Worm (Caenorhabditis elegans) whole organism, L2 larva: ENCODE data around the gene F35E12.9.

Experiments used
- C34F6.9 ChIP-seq: fragments of 150-350 bp; optimal IDR thresholded peaks from 2 replicates; lab custom pipeline; 2014; ENCODE audit warnings: missing biosample characterization, missing genetic modification characterization
- F13H6.1 ChIP-seq: sonication (generic microtip); optimal IDR thresholded peaks from 2 replicates; lab custom pipeline; 2016; ENCODE audit warnings: missing genetic modification characterization, missing compliant biosample characterization
- R02D3.7 ChIP-seq: fragments of 150-350 bp; optimal IDR thresholded peaks from 2 replicates; lab custom pipeline; 2014; ENCODE audit warnings: missing biosample characterization, missing genetic modification characterization
- Y55F3AM.14 ChIP-seq: fragments of 200-800 bp; sonication (Bioruptor generic); optimal IDR thresholded peaks from 2 replicates; lab custom pipeline; 2018; ENCODE audit warnings: mild to moderate bottlenecking, missing genetic modification characterization, missing compliant biosample characterization
- ZK546.5 ChIP-seq: sonication (generic microtip); optimal IDR thresholded peaks from 2 replicates; lab custom pipeline; 2017; ENCODE audit warnings: missing biosample characterization, missing genetic modification characterization
- alr-1 ChIP-seq: fragments of 150-350 bp; optimal IDR thresholded peaks from 2 replicates; lab custom pipeline; 2014; ENCODE audit warnings: missing biosample characterization, missing genetic modification characterization
- aly-2 ChIP-seq: fragments of 150-350 bp; optimal IDR thresholded peaks from 2 replicates; lab custom pipeline; 2014; ENCODE audit warnings: missing biosample characterization, missing genetic modification characterization
- ama-1 ChIP-seq: fragments of 150-350 bp; optimal IDR thresholded peaks from 2 replicates; lab custom pipeline; 2018; ENCODE audit warnings: inconsistent platforms
- blmp-1 ChIP-seq: sonication (generic microtip); optimal IDR thresholded peaks from 2 replicates; lab custom pipeline; 2017; ENCODE audit warnings: missing genetic modification characterization, mild to moderate bottlenecking, missing compliant biosample characterization, antibody characterized with exemption, moderate library complexity; ENCODE audit not compliant: insufficient read depth
- ceh-16 ChIP-seq: fragments of 150-350 bp; optimal IDR thresholded peaks from 2 replicates; lab custom pipeline; 2014; ENCODE audit warnings: missing biosample characterization, missing genetic modification characterization
- ceh-82 ChIP-seq: fragments of 150-350 bp; optimal IDR thresholded peaks from 2 replicates; lab custom pipeline; 2014; ENCODE audit warnings: missing biosample characterization, missing genetic modification characterization
- crh-2 ChIP-seq: sonication (generic microtip); optimal IDR thresholded peaks from 2 replicates; lab custom pipeline; 2017; ENCODE audit warnings: missing biosample characterization, missing genetic modification characterization
- dmd-4 ChIP-seq: sonication (generic microtip); optimal IDR thresholded peaks from 2 replicates; lab custom pipeline; 2017; ENCODE audit warnings: missing biosample characterization, missing genetic modification characterization
- elt-1 ChIP-seq: fragments of 150-350 bp; optimal IDR thresholded peaks from 2 replicates; lab custom pipeline; 2014; ENCODE audit warnings: missing biosample characterization, missing genetic modification characterization
- elt-3 ChIP-seq: sonication (generic microtip); optimal IDR thresholded peaks from 2 replicates; lab custom pipeline; 2017; ENCODE audit warnings: missing biosample characterization, missing genetic modification characterization
- fos-1 ChIP-seq: fragments of 150-350 bp; optimal IDR thresholded peaks from 2 replicates; lab custom pipeline; 2014; ENCODE audit warnings: missing biosample characterization, missing genetic modification characterization
- gmeb-1 ChIP-seq: fragments of 150-350 bp; optimal IDR thresholded peaks from 2 replicates; lab custom pipeline; 2014; ENCODE audit warnings: missing biosample characterization, missing genetic modification characterization
- lin-11 ChIP-seq: fragments of 150-350 bp; sonication (generic microtip); optimal IDR thresholded peaks from 2 replicates; lab custom pipeline; 2014; ENCODE audit warnings: missing biosample characterization, missing genetic modification characterization, inconsistent platforms, mixed read lengths
- lin-13 ChIP-seq: fragments of 150-350 bp; optimal IDR thresholded peaks from 2 replicates; lab custom pipeline; 2014; ENCODE audit warnings: missing biosample characterization, missing genetic modification reagents, missing genetic modification characterization
- lin-39 ChIP-seq: fragments of 150-350 bp; optimal IDR thresholded peaks from 2 replicates; lab custom pipeline; 2014; ENCODE audit warnings: missing biosample characterization, missing genetic modification reagents, missing genetic modification characterization
- lsy-2 ChIP-seq, 2 experiments: fragments of 150-350 bp in 1 of 2; sonication (generic microtip) in 1 of 2; optimal IDR thresholded peaks; 2 replicates each; lab custom pipeline; 2014 to 2017; ENCODE audit warnings: missing biosample characterization in 2 of 2, missing genetic modification characterization in 2 of 2
- mab-5 ChIP-seq: fragments of 150-350 bp; optimal IDR thresholded peaks from 2 replicates; lab custom pipeline; 2014; ENCODE audit warnings: missing biosample characterization, missing genetic modification characterization
- mbf-1 ChIP-seq: sonication (generic microtip); optimal IDR thresholded peaks from 2 replicates; lab custom pipeline; 2017; ENCODE audit warnings: missing biosample characterization, missing genetic modification characterization
- nhr-10 ChIP-seq: sonication (generic microtip); optimal IDR thresholded peaks from 2 replicates; lab custom pipeline; 2017; ENCODE audit warnings: missing biosample characterization, missing genetic modification characterization
- nhr-11 ChIP-seq: fragments of 150-350 bp; optimal IDR thresholded peaks from 2 replicates; lab custom pipeline; 2014; ENCODE audit warnings: missing biosample characterization, missing genetic modification characterization
- nhr-129 ChIP-seq: fragments of 150-350 bp; optimal IDR thresholded peaks from 2 replicates; lab custom pipeline; 2014; ENCODE audit warnings: missing biosample characterization, missing genetic modification characterization
- nhr-21 ChIP-seq: fragments of 150-350 bp; optimal IDR thresholded peaks from 2 replicates; lab custom pipeline; 2014; ENCODE audit warnings: missing biosample characterization, missing genetic modification characterization
- nhr-237 ChIP-seq: fragments of 150-350 bp; optimal IDR thresholded peaks from 2 replicates; lab custom pipeline; 2014; ENCODE audit warnings: missing biosample characterization, missing genetic modification characterization
- nhr-25 ChIP-seq: fragments of 150-350 bp; sonication (generic microtip); optimal IDR thresholded peaks from 3 replicates; lab custom pipeline; 2014; ENCODE audit warnings: missing biosample characterization, missing genetic modification characterization
- nhr-6 ChIP-seq: fragments of 150-350 bp; optimal IDR thresholded peaks from 2 replicates; lab custom pipeline; 2014; ENCODE audit warnings: missing biosample characterization, missing genetic modification characterization
- peb-1 ChIP-seq: fragments of 150-350 bp; optimal IDR thresholded peaks from 2 replicates; lab custom pipeline; 2014; ENCODE audit warnings: missing biosample characterization, missing genetic modification characterization
- sem-4 ChIP-seq: fragments of 150-350 bp; optimal IDR thresholded peaks from 2 replicates; lab custom pipeline; 2014; ENCODE audit warnings: missing biosample characterization, missing genetic modification reagents, missing genetic modification characterization
- skn-1 ChIP-seq: sonication (generic microtip); optimal IDR thresholded peaks from 2 replicates; lab custom pipeline; 2017; ENCODE audit warnings: missing biosample characterization, missing genetic modification characterization
- sma-9 ChIP-seq, 2 experiments: fragments of 150-350 bp in 1 of 2; sonication (generic microtip) in 1 of 2; optimal IDR thresholded peaks; 2 replicates each; lab custom pipeline; 2014 to 2016; ENCODE audit warnings: missing genetic modification characterization in 2 of 2, mild to moderate bottlenecking in 1 of 2, missing biosample characterization in 1 of 2, missing compliant biosample characterization in 1 of 2, missing genetic modification reagents in 1 of 2, moderate library complexity in 1 of 2
- snpc-4 ChIP-seq: fragments of 150-350 bp; optimal IDR thresholded peaks from 2 replicates; lab custom pipeline; 2014; ENCODE audit warnings: missing biosample characterization, missing genetic modification characterization
- unc-39 ChIP-seq: fragments of 150-350 bp; optimal IDR thresholded peaks from 2 replicates; lab custom pipeline; 2014; ENCODE audit warnings: missing biosample characterization, missing genetic modification characterization
- unc-55 ChIP-seq: fragments of 150-350 bp; sonication (generic microtip); optimal IDR thresholded peaks from 3 replicates; lab custom pipeline; 2014; ENCODE audit warnings: missing biosample characterization, missing genetic modification reagents, missing genetic modification characterization
- unc-62 ChIP-seq: fragments of 150-350 bp; optimal IDR thresholded peaks from 2 replicates; lab custom pipeline; 2014; ENCODE audit warnings: missing biosample characterization, missing genetic modification reagents, missing genetic modification characterization
- zag-1 ChIP-seq: fragments of 150-350 bp; optimal IDR thresholded peaks from 2 replicates; lab custom pipeline; 2014; ENCODE audit warnings: missing biosample characterization, missing genetic modification characterization
- ztf-1 ChIP-seq: fragments of 200-800 bp; sonication (Bioruptor generic); conservative IDR thresholded peaks from 2 replicates; pipeline ENCODE4 v1.3.6; 2022; ENCODE audit warnings: missing genetic modification characterization, missing compliant biosample characterization
- ztf-11 ChIP-seq: sonication (generic microtip); optimal IDR thresholded peaks from 2 replicates; lab custom pipeline; 2017; ENCODE audit warnings: missing biosample characterization, missing genetic modification characterization
- ztf-4 ChIP-seq: fragments of 150-350 bp; optimal IDR thresholded peaks from 2 replicates; lab custom pipeline; 2014; ENCODE audit warnings: missing biosample characterization, missing genetic modification characterization

The F35E12.9 gene

DNA sequence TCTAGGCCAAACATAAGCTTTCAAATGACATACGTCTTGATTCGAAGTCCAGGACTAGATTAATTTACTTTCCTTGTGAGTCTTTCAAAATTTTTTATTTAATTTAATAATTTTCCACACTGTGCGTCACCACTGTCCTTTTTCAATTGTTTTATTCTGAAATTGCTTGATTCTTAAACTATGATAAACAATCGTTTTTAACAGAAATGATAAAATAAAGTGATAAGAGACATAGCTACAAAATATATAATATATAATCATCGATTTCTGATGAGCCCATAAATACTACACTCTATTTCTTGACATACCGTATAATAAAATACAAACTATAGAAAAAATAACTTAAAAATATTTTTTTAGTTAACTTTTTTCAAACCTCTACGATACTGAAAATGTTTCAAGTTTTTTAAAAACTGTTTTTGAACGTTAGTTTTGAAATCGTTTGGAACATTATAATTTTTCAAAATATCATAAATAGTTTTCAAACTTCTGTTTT is 24.1 kb upstream of the F35E12.9 start, which contains the start of gene nas-24:
nas-24 (plus strand) TSS at position 446 of the 496 bp plus-strand sequence.
- TF ChIP-seq elt-3, result no peak
- no peak for TF ChIP-seq ama-1
- peak; percentile 78 for TF ChIP-seq fos-1 (tag; lab: Kevin White, UChicago)
- no peak for TF ChIP-seq F13H6.1 (tag; lab: Kevin White, UChicago)

DNA sequence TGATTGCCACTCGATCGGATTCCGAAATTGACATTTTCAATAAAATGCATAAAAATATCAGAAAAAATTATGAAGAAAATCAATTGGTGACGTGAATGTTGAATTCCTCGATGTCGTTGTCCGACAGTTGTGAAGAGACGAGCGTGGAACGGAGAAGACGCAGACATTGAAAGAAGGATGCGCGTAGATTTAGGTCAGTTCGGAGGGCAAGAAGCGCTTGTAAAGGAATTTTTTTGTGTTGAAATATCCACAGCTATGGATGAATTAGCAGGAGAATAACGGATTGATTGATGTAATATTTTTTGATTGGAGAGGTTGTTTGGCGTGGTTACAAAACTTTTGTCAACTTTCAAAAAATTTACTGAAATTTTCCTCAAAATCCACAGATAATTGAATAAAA is 23.5 kb upstream of the F35E12.9 start, which contains the start of gene F20G2.3:
F20G2.3 (minus strand) TSS at position 101 of the 400 bp plus-strand sequence.
- TF ChIP-seq alr-1 (tag; lab: Kevin White, UChicago), result no peak
- TF ChIP-seq nhr-129 (tag; lab: Kevin White, UChicago), result no peak
- TF ChIP-seq lin-39, result no peak
- TF ChIP-seq unc-55 (GFP tag; lab: Kevin White, UChicago), result no peak

DNA sequence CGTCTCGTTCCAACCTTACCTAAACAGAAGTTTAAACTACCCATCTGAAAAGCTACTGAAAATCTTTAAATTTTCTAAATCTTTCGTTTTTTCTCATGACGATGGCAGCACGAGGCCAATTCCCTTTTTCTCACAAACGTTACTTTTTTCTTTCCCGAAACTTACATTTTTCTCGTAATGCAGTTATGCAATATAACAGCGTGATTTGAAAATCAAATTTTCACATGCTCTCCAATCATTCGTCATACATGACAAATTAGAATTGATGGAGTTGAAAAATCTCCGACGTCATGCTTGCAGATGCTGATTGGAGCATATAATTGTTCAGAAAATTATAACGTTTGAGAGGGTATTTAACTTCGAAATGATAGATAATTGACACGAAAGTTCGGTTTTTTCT is 18.8 kb upstream of the F35E12.9 start:
- no peak for TF ChIP-seq ztf-4 (tag; lab: Kevin White, UChicago)
- TF ChIP-seq lsy-2 (tag; optimal IDR thresholded peaks at IDR 0.05; lab: Kevin White, UChicago), result peak in 1 of 2 experiments; percentile 11
- no peak for TF ChIP-seq sem-4 (tag; lab: Kevin White, UChicago)
- peak; percentile 11 for TF ChIP-seq nhr-21 (tag; lab: Kevin White, UChicago)

DNA sequence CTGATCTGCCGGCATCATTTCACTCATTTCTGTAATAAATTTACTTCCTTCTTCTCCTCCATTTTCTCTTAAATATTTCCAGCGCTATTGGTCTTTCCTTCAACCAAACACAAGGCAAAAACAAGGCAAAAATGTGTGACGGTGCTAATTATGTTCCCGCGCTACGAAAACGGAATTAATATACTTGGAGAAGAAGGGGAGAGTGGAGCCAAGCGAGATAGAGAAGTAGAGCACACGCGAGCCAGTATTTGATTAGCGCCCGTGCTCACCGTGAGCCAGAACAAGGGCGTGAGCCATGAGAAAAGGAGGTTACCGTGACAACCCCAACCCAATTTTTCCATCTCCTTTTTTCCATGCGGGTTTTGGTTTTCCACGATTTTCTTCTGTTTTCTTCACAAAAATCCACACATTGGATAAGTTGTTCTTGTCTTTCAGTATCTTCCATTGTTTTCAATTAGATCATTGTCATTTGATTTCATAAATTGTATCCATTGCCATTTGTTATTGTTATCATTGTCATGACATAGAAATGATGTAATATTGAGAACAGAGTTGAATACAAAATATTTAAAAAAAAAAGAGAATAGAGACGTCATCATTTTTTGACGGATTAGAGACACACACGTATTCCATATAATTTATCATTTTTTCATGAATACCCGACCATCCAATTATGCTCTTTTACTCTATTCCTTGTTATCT is 17.6 kb upstream of the F35E12.9 start, which contains the start of gene F20G2.6:
F20G2.6 (plus strand) TSS at position 652 of the 702 bp plus-strand sequence.
- TF ChIP-seq blmp-1 (tag; lab: Kevin White, UChicago) (no peak), lin-11 (tag; lab: Kevin White, UChicago) (peak; percentile 33)

DNA sequence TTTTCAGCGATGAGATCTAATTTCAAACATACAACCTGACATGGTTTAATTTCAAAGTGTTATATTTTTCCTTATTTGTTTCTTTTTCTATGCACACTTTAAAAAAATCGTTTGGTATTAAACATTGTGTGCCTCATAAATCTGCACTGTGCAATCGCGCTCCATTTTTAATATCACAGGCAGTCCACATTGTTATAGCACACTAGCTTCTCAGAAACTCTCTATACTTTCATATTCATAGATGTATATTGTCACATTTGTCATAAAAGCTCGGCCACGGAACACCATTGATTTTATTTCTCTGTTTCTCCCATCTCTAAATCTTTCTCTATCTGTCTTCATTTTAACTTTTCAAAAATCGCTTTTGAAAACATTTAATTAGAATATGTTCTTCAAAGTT is 12.4 kb upstream of the F35E12.9 start:
- TF ChIP-seq nhr-10 (tag; lab: Kevin White, UChicago), result no peak
- TF ChIP-seq C34F6.9, result peak; percentile 76
- TF ChIP-seq ztf-1 (GFP tag; lab: Robert Waterston, UW), result no peak
- no peak for TF ChIP-seq nhr-11 (tag; lab: Kevin White, UChicago)
- TF ChIP-seq lin-13 (GFP tag; lab: Kevin White, UChicago), result peak; percentile 25
- no peak for TF ChIP-seq nhr-6 (tag; lab: Kevin White, UChicago)
- no peak for TF ChIP-seq ztf-4 (tag; lab: Kevin White, UChicago)
- no peak for TF ChIP-seq elt-1
- TF ChIP-seq snpc-4 (tag; lab: Kevin White, UChicago), result peak; percentile 1
- no peak for TF ChIP-seq mbf-1 (tag; lab: Kevin White, UChicago)
- no peak for TF ChIP-seq mab-5 (tag; lab: Kevin White, UChicago)
- TF ChIP-seq sma-9 (GFP tag; optimal IDR thresholded peaks at IDR 0.05; lab: Kevin White, UChicago), result peak; percentile 4
- TF ChIP-seq sma-9 (tag; optimal IDR thresholded peaks at IDR 0.05; lab: Kevin White, UChicago), result no peak
- TF ChIP-seq gmeb-1 (tag; lab: Kevin White, UChicago), result no peak
- no peak for TF ChIP-seq blmp-1 (tag; lab: Kevin White, UChicago)
- TF ChIP-seq zag-1 (tag; lab: Kevin White, UChicago), result no peak
- peak in 1 of 2 experiments; percentile 60 for TF ChIP-seq lsy-2 (tag; optimal IDR thresholded peaks at IDR 0.05; lab: Kevin White, UChicago)
- TF ChIP-seq nhr-237 (tag; lab: Kevin White, UChicago), result no peak
- no peak for TF ChIP-seq lin-11 (tag; lab: Kevin White, UChicago)
- no peak for TF ChIP-seq ceh-82 (tag; lab: Kevin White, UChicago)
- TF ChIP-seq unc-55 (GFP tag; lab: Kevin White, UChicago), result peak; percentile 94
- no peak for TF ChIP-seq nhr-25
- peak; percentile 37 for TF ChIP-seq skn-1
- no peak for TF ChIP-seq unc-62 (GFP tag; lab: Kevin White, UChicago)
- no peak for TF ChIP-seq nhr-21 (tag; lab: Kevin White, UChicago)
- TF ChIP-seq ama-1, result no peak
- TF ChIP-seq nhr-129 (tag; lab: Kevin White, UChicago), result no peak
- no peak for TF ChIP-seq ZK546.5 (tag; lab: Kevin White, UChicago)
- no peak for TF ChIP-seq lin-39
- TF ChIP-seq elt-3, result no peak
- no peak for TF ChIP-seq unc-39 (tag; lab: Kevin White, UChicago)
- no peak for TF ChIP-seq aly-2
- no peak for TF ChIP-seq sem-4 (tag; lab: Kevin White, UChicago)
- TF ChIP-seq dmd-4 (tag; lab: Kevin White, UChicago), result no peak
- TF ChIP-seq ztf-11, result no peak
- TF ChIP-seq Y55F3AM.14 (GFP tag; lab: Kevin White, UChicago), result no peak
- TF ChIP-seq R02D3.7 (tag; lab: Kevin White, UChicago), result no peak
- peak; percentile 3 for TF ChIP-seq crh-2 (tag; lab: Kevin White, UChicago)
- peak; percentile 39 for TF ChIP-seq fos-1 (tag; lab: Kevin White, UChicago)
- no peak for TF ChIP-seq peb-1 (tag; lab: Kevin White, UChicago)
- no peak for TF ChIP-seq ceh-16 (tag; lab: Kevin White, UChicago)
- no peak for TF ChIP-seq F13H6.1 (tag; lab: Kevin White, UChicago)
